Worm (Caenorhabditis elegans): Measurements from ENCODE around the gene mrps-17.

mrps-17 gene

DNA sequence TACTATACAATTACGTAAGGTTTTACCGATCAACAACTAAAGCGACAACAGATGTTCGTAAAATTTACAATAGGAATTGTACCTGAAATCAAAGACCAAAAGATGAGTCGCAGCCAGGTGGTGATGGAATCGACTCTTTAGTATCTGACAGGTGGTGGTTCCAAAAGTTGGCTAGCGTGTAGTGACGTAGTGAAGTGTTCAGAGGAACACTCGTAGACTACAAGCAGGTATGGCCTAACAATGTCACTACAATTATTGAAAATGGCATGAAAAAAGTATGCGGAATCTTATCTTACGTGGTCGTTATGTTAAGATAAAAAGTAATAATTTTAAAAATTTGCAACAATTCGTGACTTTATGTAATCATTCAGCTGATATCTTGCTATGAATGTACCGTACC is 10.1 kb downstream of the mrps-17 start:
- no peak for TF ChIP-seq lir-3 (tag; optimal IDR thresholded peaks at IDR 0.05; ENCODE audit: poor library complexity)
- peak; percentile 74 for TF ChIP-seq nhr-85 (tag)

DNA sequence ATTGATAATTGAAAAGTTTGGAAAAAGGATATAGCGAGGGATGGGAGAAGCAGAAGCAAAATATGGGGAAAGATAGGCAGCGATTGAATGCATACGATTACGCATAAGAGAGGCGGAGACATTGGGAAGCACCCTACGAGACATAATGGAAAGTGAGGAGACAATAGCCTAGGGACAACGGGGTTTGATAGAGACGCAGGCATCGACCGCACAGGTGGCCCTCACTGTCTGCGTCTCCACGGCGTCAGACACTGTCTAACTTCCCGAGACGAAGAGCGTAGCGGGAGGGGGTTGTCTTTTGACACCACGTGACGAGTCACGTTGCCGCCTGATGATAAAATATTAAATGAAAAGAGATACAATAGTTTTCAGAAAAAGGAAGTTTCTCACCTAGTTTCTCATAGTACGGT is 10.6 kb downstream of the mrps-17 start:
- peak; percentile 31 for TF ChIP-seq F16B12.6 (tag; optimal IDR thresholded peaks at IDR 0.05)
- TF ChIP-seq nhr-76 (tag; optimal IDR thresholded peaks at IDR 0.05): no peak
- peak; percentile 91 for TF ChIP-seq dsc-1 (tag; optimal IDR thresholded peaks at IDR 0.05)
- peak; percentile 72 to 87 (median 81) for TF ChIP-seq ceh-82 (tag; optimal IDR thresholded peaks at IDR 0.05)
- TF ChIP-seq nhr-19 (GFP tag; conservative IDR thresholded peaks at IDR 0.05): peak; percentile 96
- no peak for TF ChIP-seq nhr-28 (tag; optimal IDR thresholded peaks at IDR 0.05)
- peak; percentile 69 for TF ChIP-seq aly-2 (tag; optimal IDR thresholded peaks at IDR 0.05)
- peak; percentile 22 for TF ChIP-seq nhr-237 (tag; optimal IDR thresholded peaks at IDR 0.05)
- TF ChIP-seq rnt-1 (tag; optimal IDR thresholded peaks at IDR 0.05): peak; percentile 92
- TF ChIP-seq blmp-1 (tag; optimal IDR thresholded peaks at IDR 0.05): peak; percentile 54
- peak; percentile 61 for TF ChIP-seq efl-3 (GFP tag; optimal IDR thresholded peaks at IDR 0.05)
- peak; percentile 95 for TF ChIP-seq elt-2 (tag; optimal IDR thresholded peaks at IDR 0.05)
- no peak for TF ChIP-seq unc-62 (GFP tag; optimal IDR thresholded peaks at IDR 0.05)
- TF ChIP-seq nhr-77 (tag; optimal IDR thresholded peaks at IDR 0.05): peak; percentile 60
- TF ChIP-seq hlh-17 (GFP tag; optimal IDR thresholded peaks at IDR 0.05; ENCODE audit: borderline replicate concordance): no peak
- peak; percentile 51 to 73 for TF ChIP-seq egl-27 (tag; optimal IDR thresholded peaks at IDR 0.05)
- peak; percentile 76 for TF ChIP-seq C04F5.9 (tag; optimal IDR thresholded peaks at IDR 0.05)
- TF ChIP-seq C34B4.2 (tag; optimal IDR thresholded peaks at IDR 0.05): peak; percentile 53
- peak; percentile 78 for TF ChIP-seq mep-1 (tag; optimal IDR thresholded peaks at IDR 0.05)
- TF ChIP-seq zag-1 (tag; optimal IDR thresholded peaks at IDR 0.05): no peak
- TF ChIP-seq ztf-4 (tag; optimal IDR thresholded peaks at IDR 0.05): peak; percentile 89
- TF ChIP-seq egl-13 (tag; optimal IDR thresholded peaks at IDR 0.05): peak; percentile 87
- peak; percentile 92 for TF ChIP-seq fkh-8 (tag; optimal IDR thresholded peaks at IDR 0.05)
- peak in 1 of 2 experiments; percentile 89 for TF ChIP-seq ztf-11 (tag; optimal IDR thresholded peaks at IDR 0.05)
- peak; percentile 96 for TF ChIP-seq swsn-7 (tag; optimal IDR thresholded peaks at IDR 0.05)
- peak; percentile 76 for TF ChIP-seq lir-3 (tag; optimal IDR thresholded peaks at IDR 0.05; ENCODE audit: poor library complexity)
- TF ChIP-seq isw-1 (GFP tag; IDR thresholded peaks at IDR 0.05): peak; percentile 87
- TF ChIP-seq lin-14 (GFP tag; optimal IDR thresholded peaks at IDR 0.05): peak; percentile 98
- TF ChIP-seq mab-9 (GFP tag; IDR thresholded peaks at IDR 0.05): peak; percentile 91
- peak; percentile 68 to 98 for TF ChIP-seq mdl-1 (tag; optimal IDR thresholded peaks at IDR 0.05)
- no peak for TF ChIP-seq pag-3 (tag; optimal IDR thresholded peaks at IDR 0.05; ENCODE audit: borderline replicate concordance, insufficient read depth)
- TF ChIP-seq C16A3.4 (tag; optimal IDR thresholded peaks at IDR 0.05): no peak
- no peak for TF ChIP-seq lin-15B (tag; optimal IDR thresholded peaks at IDR 0.05)
- TF ChIP-seq nhr-84 (tag; optimal IDR thresholded peaks at IDR 0.05): no peak
- no peak for TF ChIP-seq unc-30 (tag; optimal IDR thresholded peaks at IDR 0.05)
- TF ChIP-seq hpl-2 (GFP tag; optimal IDR thresholded peaks at IDR 0.05): peak; percentile 22
- TF ChIP-seq skn-1 (tag; optimal IDR thresholded peaks at IDR 0.05): peak; percentile 83
- TF ChIP-seq irx-1 (tag; optimal IDR thresholded peaks at IDR 0.05): peak; percentile 87
- TF ChIP-seq pqm-1 (tag; optimal IDR thresholded peaks at IDR 0.05): no peak
- TF ChIP-seq nhr-47 (tag; optimal IDR thresholded peaks at IDR 0.05): peak; percentile 97
- TF ChIP-seq hlh-4 (tag; optimal IDR thresholded peaks at IDR 0.05): peak; percentile 23
- peak; percentile 69 for TF ChIP-seq mef-2 (tag; optimal IDR thresholded peaks at IDR 0.05)
- no peak for TF ChIP-seq Y116A8C.19 (tag; optimal IDR thresholded peaks at IDR 0.05; ENCODE audit: borderline replicate concordance)
- peak; percentile 91 to 99 for TF ChIP-seq efl-1 (optimal IDR thresholded peaks at IDR 0.05)
- TF ChIP-seq efl-1 (GFP tag; optimal IDR thresholded peaks at IDR 0.05 in 1 of 2): peak; percentile 65 to 98
- TF ChIP-seq alr-1 (tag; optimal IDR thresholded peaks at IDR 0.05; ENCODE audit: borderline replicate concordance): no peak
- TF ChIP-seq fkh-10 (GFP tag; optimal IDR thresholded peaks at IDR 0.05): peak; percentile 54
- TF ChIP-seq jun-1 (tag; optimal IDR thresholded peaks at IDR 0.05): peak; percentile 90
- peak; percentile 83 for TF ChIP-seq unc-130 (tag; optimal IDR thresholded peaks at IDR 0.05)
- peak; percentile 99 for TF ChIP-seq nhr-71 (tag; optimal IDR thresholded peaks at IDR 0.05)
- TF ChIP-seq nhr-85 (tag): peak; percentile 99

All from whole organism, L1 larva.